Worm (Caenorhabditis elegans) whole organism, L1 larva: Measurements from ENCODE around the gene F44A2.3.

Experiments used
- C04F5.9 ChIP-seq: sonication (generic microtip); optimal IDR thresholded peaks from 2 replicates; lab custom pipeline; 2016; ENCODE audit warnings: missing genetic modification characterization, missing compliant biosample characterization
- C34B4.2 ChIP-seq: sonication (generic microtip); optimal IDR thresholded peaks from 2 replicates; lab custom pipeline; 2017; ENCODE audit warnings: mild to moderate bottlenecking, missing genetic modification characterization, missing compliant biosample characterization
- Y116A8C.19 ChIP-seq: sonication (generic microtip); optimal IDR thresholded peaks from 2 replicates; lab custom pipeline; 2016; ENCODE audit warnings: missing compliant biosample characterization, missing genetic modification characterization, borderline replicate concordance
- ceh-82 ChIP-seq, 3 experiments: fragments of 150-350 bp in 1 of 3; sonication (generic microtip) in 2 of 3; optimal IDR thresholded peaks; 2 replicates each; lab custom pipeline; 2014 to 2017; ENCODE audit warnings: missing biosample characterization in 3 of 3, missing genetic modification characterization in 3 of 3
- ceh-90 ChIP-seq: sonication (generic microtip); optimal IDR thresholded peaks from 2 replicates; lab custom pipeline; 2016; ENCODE audit warnings: missing genetic modification characterization, missing compliant biosample characterization
- ces-1 ChIP-seq: fragments of 150-350 bp; optimal IDR thresholded peaks from 2 replicates; lab custom pipeline; 2014; ENCODE audit warnings: missing biosample characterization, missing genetic modification reagents, missing genetic modification characterization
- dpl-1 ChIP-seq, 3 experiments: fragments of 150-350 bp in 2 of 3; sonication (generic microtip) in 1 of 3; optimal IDR thresholded peaks; 2 replicates each; lab custom pipeline; 2014 to 2017; ENCODE audit warnings: missing biosample characterization in 3 of 3, missing genetic modification characterization in 3 of 3, missing genetic modification reagents in 3 of 3
- dsc-1 ChIP-seq: sonication (generic microtip); optimal IDR thresholded peaks from 2 replicates; lab custom pipeline; 2016; ENCODE audit warnings: mild to moderate bottlenecking, missing genetic modification characterization, missing compliant biosample characterization
- efl-1 ChIP-seq, 4 experiments: fragments of 150-350 bp; optimal IDR thresholded peaks in 3 of 4; peaks in 1 of 4; 1 replicate in 1 of 4; 2 replicates in 3 of 4; lab custom pipeline; 2014; ENCODE audit warnings: missing biosample characterization in 2 of 4, missing genetic modification characterization in 2 of 4, missing genetic modification reagents in 2 of 4
- egl-13 ChIP-seq: sonication (generic microtip); optimal IDR thresholded peaks from 2 replicates; lab custom pipeline; 2016; ENCODE audit warnings: missing genotype, missing genetic modification reagents, missing genetic modification characterization, missing compliant biosample characterization
- elt-2 ChIP-seq: sonication (generic microtip); optimal IDR thresholded peaks from 2 replicates; lab custom pipeline; 2016; ENCODE audit warnings: missing genetic modification characterization, mild to moderate bottlenecking, inconsistent platforms, missing compliant biosample characterization, missing genetic modification reagents
- ets-5 ChIP-seq: fragments of 200-800 bp; sonication (Bioruptor generic); IDR thresholded peaks from 2 replicates; pipeline ENCODE4 v1.3.6; 2022; ENCODE audit warnings: missing genetic modification characterization, missing compliant biosample characterization
- fkh-4 ChIP-seq: sonication (generic microtip); optimal IDR thresholded peaks from 2 replicates; lab custom pipeline; 2016; ENCODE audit warnings: missing compliant biosample characterization, missing genetic modification characterization, borderline replicate concordance
- fkh-8 ChIP-seq: sonication (generic microtip); optimal IDR thresholded peaks from 2 replicates; lab custom pipeline; 2016; ENCODE audit warnings: mild to moderate bottlenecking, missing genetic modification characterization, missing compliant biosample characterization
- hpl-2 ChIP-seq: fragments of 150-350 bp; optimal IDR thresholded peaks from 2 replicates; lab custom pipeline; 2014; ENCODE audit warnings: missing biosample characterization, missing genetic modification reagents, missing genetic modification characterization
- isw-1 ChIP-seq: fragments of 200-800 bp; sonication (Bioruptor generic); IDR thresholded peaks from 2 replicates; pipeline ENCODE4 v1.3.6; 2022; ENCODE audit warnings: missing genetic modification characterization, missing compliant biosample characterization
- lin-14 ChIP-seq: fragments of 200-800 bp; sonication (Bioruptor generic); optimal IDR thresholded peaks from 2 replicates; lab custom pipeline; 2018; ENCODE audit warnings: mild to moderate bottlenecking, missing genetic modification characterization, moderate library complexity, missing compliant biosample characterization
- lin-15B ChIP-seq: fragments of 150-350 bp; sonication (generic microtip); optimal IDR thresholded peaks from 3 replicates; lab custom pipeline; 2014; ENCODE audit warnings: missing biosample characterization, missing genetic modification characterization
- lin-39 ChIP-seq: fragments of 150-350 bp; optimal IDR thresholded peaks from 2 replicates; lab custom pipeline; 2014; ENCODE audit warnings: missing biosample characterization, missing genetic modification reagents, missing genetic modification characterization
- lsy-2 ChIP-seq, 2 experiments: fragments of 150-350 bp; optimal IDR thresholded peaks; 2 replicates each; lab custom pipeline; 2014; ENCODE audit warnings: missing biosample characterization in 2 of 2, missing genetic modification characterization in 2 of 2
- mab-9 ChIP-seq: fragments of 200-800 bp; sonication (Bioruptor generic); IDR thresholded peaks from 2 replicates; pipeline ENCODE4 v1.3.6; 2022; ENCODE audit warnings: missing genetic modification reagents, missing genetic modification characterization, missing compliant biosample characterization
- mdl-1 ChIP-seq, 2 experiments: fragments of 150-350 bp; optimal IDR thresholded peaks; 2 replicates each; lab custom pipeline; 2014 to 2017; ENCODE audit warnings: missing biosample characterization in 2 of 2, missing genetic modification characterization in 2 of 2, inconsistent platforms in 1 of 2
- nhr-20 ChIP-seq: sonication (generic microtip); optimal IDR thresholded peaks from 2 replicates; lab custom pipeline; 2016; ENCODE audit warnings: mild to moderate bottlenecking, missing genetic modification characterization, missing compliant biosample characterization
- nhr-47 ChIP-seq: sonication (generic microtip); optimal IDR thresholded peaks from 2 replicates; lab custom pipeline; 2016; ENCODE audit warnings: mild to moderate bottlenecking, missing genetic modification characterization, moderate library complexity, missing compliant biosample characterization
- nhr-71 ChIP-seq: sonication (generic microtip); optimal IDR thresholded peaks from 2 replicates; lab custom pipeline; 2016; ENCODE audit warnings: mild to moderate bottlenecking, missing genetic modification characterization, moderate library complexity, missing compliant biosample characterization
- nhr-76 ChIP-seq: sonication (generic microtip); optimal IDR thresholded peaks from 2 replicates; lab custom pipeline; 2017; ENCODE audit warnings: missing biosample characterization, missing genetic modification characterization
- nhr-84 ChIP-seq: sonication (generic microtip); optimal IDR thresholded peaks from 2 replicates; lab custom pipeline; 2017; ENCODE audit warnings: missing biosample characterization, missing genetic modification characterization
- pax-3 ChIP-seq: fragments of 200-800 bp; sonication (Bioruptor generic); optimal IDR thresholded peaks from 2 replicates; lab custom pipeline; 2018; ENCODE audit warnings: mild to moderate bottlenecking, missing genetic modification characterization, moderate library complexity, missing compliant biosample characterization
- pqm-1 ChIP-seq: sonication (generic microtip); optimal IDR thresholded peaks from 3 replicates; lab custom pipeline; 2017; ENCODE audit warnings: missing biosample characterization, missing genetic modification characterization
- skn-1 ChIP-seq: fragments of 150-350 bp; optimal IDR thresholded peaks from 2 replicates; lab custom pipeline; 2014; ENCODE audit warnings: missing biosample characterization, missing genetic modification characterization
- snu-23 ChIP-seq: sonication (generic microtip); optimal IDR thresholded peaks from 2 replicates; lab custom pipeline; 2016; ENCODE audit warnings: missing genetic modification characterization, missing compliant biosample characterization
- sox-4 ChIP-seq: sonication (generic microtip); optimal IDR thresholded peaks from 2 replicates; lab custom pipeline; 2016; ENCODE audit warnings: missing genetic modification characterization, missing compliant biosample characterization
- sptf-1 ChIP-seq: fragments of 150-350 bp; optimal IDR thresholded peaks from 2 replicates; lab custom pipeline; 2014; ENCODE audit warnings: missing biosample characterization, missing genetic modification characterization
- sup-37 ChIP-seq: fragments of 200-800 bp; sonication (Bioruptor generic); optimal IDR thresholded peaks from 2 replicates; lab custom pipeline; 2018; ENCODE audit warnings: mild to moderate bottlenecking, missing genetic modification characterization, missing compliant biosample characterization
- swsn-7 ChIP-seq: sonication (generic microtip); optimal IDR thresholded peaks from 2 replicates; lab custom pipeline; 2016; ENCODE audit warnings: missing genetic modification characterization, missing compliant biosample characterization
- unc-130 ChIP-seq: fragments of 150-350 bp; optimal IDR thresholded peaks from 2 replicates; lab custom pipeline; 2017; ENCODE audit warnings: missing biosample characterization, missing genetic modification characterization, inconsistent platforms
- unc-86 ChIP-seq: sonication (generic microtip); optimal IDR thresholded peaks from 2 replicates; lab custom pipeline; 2016; ENCODE audit warnings: missing genetic modification characterization, missing compliant biosample characterization
- zag-1 ChIP-seq: fragments of 150-350 bp; optimal IDR thresholded peaks from 2 replicates; lab custom pipeline; 2014; ENCODE audit warnings: missing biosample characterization, missing genetic modification characterization
- zip-4 ChIP-seq: fragments of 200-800 bp; sonication (Bioruptor generic); optimal IDR thresholded peaks from 2 replicates; lab custom pipeline; 2018; ENCODE audit warnings: mild to moderate bottlenecking, missing genetic modification characterization, moderate library complexity, missing compliant biosample characterization
- ztf-11 ChIP-seq, 2 experiments: sonication (generic microtip); optimal IDR thresholded peaks; 2 replicates each; lab custom pipeline; 2016 to 2017; ENCODE audit warnings: missing genetic modification characterization in 2 of 2, missing biosample characterization in 1 of 2, missing compliant biosample characterization in 1 of 2

F44A2.3 gene

DNA sequence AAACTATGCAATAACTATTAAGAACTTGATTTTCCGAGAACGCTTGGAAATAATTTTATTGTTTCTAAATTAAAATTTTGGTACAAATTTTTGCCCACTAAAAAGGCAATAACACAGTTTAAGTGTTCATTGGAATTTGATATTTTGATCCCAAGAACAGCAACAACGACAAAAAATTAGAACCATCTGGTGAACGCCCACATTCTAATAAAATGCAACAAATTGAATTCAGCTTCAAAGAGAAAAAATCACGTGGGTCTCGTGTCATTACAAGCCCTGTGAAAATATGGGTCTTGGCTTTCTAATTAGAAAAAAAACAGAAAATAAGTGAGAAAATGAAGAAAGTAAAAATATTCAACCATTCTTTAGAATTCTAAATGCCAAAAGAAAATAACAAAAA is 33.4 kb upstream of the F44A2.3 start (continued):
- TF ChIP-seq nhr-47 (tag; lab: Kevin White, UChicago) (no peak), ztf-11 (tag; optimal IDR thresholded peaks at IDR 0.05; lab: Kevin White, UChicago) (no peak), ceh-90 (no peak), nhr-71 (tag; lab: Kevin White, UChicago) (peak; percentile 30), swsn-7 (tag; lab: Kevin White, UChicago) (no peak), ces-1 (GFP tag; lab: Kevin White, UChicago) (no peak), fkh-4 (peak; percentile 91), Y116A8C.19 (tag; lab: Kevin White, UChicago) (no peak), nhr-84 (tag; lab: Kevin White, UChicago) (no peak), lsy-2 (tag; optimal IDR thresholded peaks at IDR 0.05; lab: Kevin White, UChicago) (no peak), lin-39 (tag; lab: Kevin White, UChicago) (no peak), unc-86 (tag; lab: Kevin White, UChicago) (no peak), nhr-76 (no peak), snu-23 (GFP tag; lab: Kevin White, UChicago) (no peak), efl-1 (optimal IDR thresholded peaks at IDR 0.05; lab: Kevin White, UChicago) (no peak), efl-1 (GFP tag; optimal IDR thresholded peaks at IDR 0.05 in 1 of 2; lab: Kevin White, UChicago) (no peak), isw-1 (GFP tag; lab: Robert Waterston, UW) (no peak), skn-1 (tag; lab: Kevin White, UChicago) (no peak), lin-15B (tag; lab: Kevin White, UChicago) (no peak), zip-4 (GFP tag; lab: Kevin White, UChicago) (no peak), egl-13 (tag; lab: Kevin White, UChicago) (no peak), ets-5 (GFP tag; lab: Robert Waterston, UW) (no peak), hpl-2 (no peak), pax-3 (tag; lab: Kevin White, UChicago) (no peak)

DNA sequence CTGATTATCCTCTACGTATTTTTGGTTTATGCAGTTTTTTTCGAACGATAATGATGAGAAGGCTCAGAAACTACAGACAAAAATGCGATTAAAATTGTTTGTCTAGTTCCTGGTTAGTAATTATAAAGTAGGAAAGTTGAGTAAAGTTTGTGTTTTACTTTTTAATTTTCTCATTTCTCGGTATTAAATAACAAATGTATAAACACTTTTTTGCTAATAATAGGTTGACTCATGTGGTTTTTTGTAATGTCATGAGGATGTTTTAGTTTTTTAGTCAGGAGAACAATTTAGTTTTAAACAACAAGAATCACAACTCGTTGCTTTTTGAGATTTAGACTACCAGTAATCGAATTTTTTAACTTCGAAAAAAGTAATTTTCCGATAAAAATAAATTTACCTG is 32.6 kb upstream of the F44A2.3 start:
- TF ChIP-seq fkh-4, result no peak
- peak; percentile 3 for TF ChIP-seq nhr-20 (tag; lab: Kevin White, UChicago)
- peak; percentile 19 for TF ChIP-seq sox-4 (tag; lab: Kevin White, UChicago)
- TF ChIP-seq lin-15B (tag; lab: Kevin White, UChicago), result no peak
- no peak for TF ChIP-seq pqm-1
- no peak for TF ChIP-seq ceh-90
- TF ChIP-seq sup-37 (GFP tag; lab: Kevin White, UChicago), result no peak
- TF ChIP-seq C34B4.2, result no peak
- TF ChIP-seq ztf-11 (tag; optimal IDR thresholded peaks at IDR 0.05; lab: Kevin White, UChicago), result no peak
- no peak for TF ChIP-seq ces-1 (GFP tag; lab: Kevin White, UChicago)
- TF ChIP-seq sptf-1, result no peak
- TF ChIP-seq lin-14, result peak; percentile 31
- TF ChIP-seq mdl-1 (tag; optimal IDR thresholded peaks at IDR 0.05; lab: Kevin White, UChicago), result no peak
- TF ChIP-seq snu-23 (GFP tag; lab: Kevin White, UChicago), result no peak
- no peak for TF ChIP-seq isw-1 (GFP tag; lab: Robert Waterston, UW)
- TF ChIP-seq pax-3 (tag; lab: Kevin White, UChicago), result peak; percentile 57
- TF ChIP-seq ets-5 (GFP tag; lab: Robert Waterston, UW), result no peak
- no peak for TF ChIP-seq ceh-82 (tag; optimal IDR thresholded peaks at IDR 0.05; lab: Kevin White, UChicago)
- peak; percentile 73 for TF ChIP-seq dsc-1 (tag; lab: Kevin White, UChicago)
- no peak for TF ChIP-seq mab-9 (GFP tag; lab: Robert Waterston, UW)
- TF ChIP-seq unc-130 (tag; lab: Kevin White, UChicago), result no peak
- no peak for TF ChIP-seq unc-86 (tag; lab: Kevin White, UChicago)
- no peak for TF ChIP-seq nhr-84 (tag; lab: Kevin White, UChicago)
- no peak for TF ChIP-seq dpl-1 (GFP tag; optimal IDR thresholded peaks at IDR 0.05; lab: Kevin White, UChicago)
- TF ChIP-seq nhr-71 (tag; lab: Kevin White, UChicago), result peak; percentile 65
- peak; percentile 54 for TF ChIP-seq fkh-8 (tag; lab: Kevin White, UChicago)
- TF ChIP-seq nhr-76, result no peak
- TF ChIP-seq zag-1, result no peak
- TF ChIP-seq C04F5.9 (tag; lab: Kevin White, UChicago), result no peak
- no peak for TF ChIP-seq lsy-2 (tag; optimal IDR thresholded peaks at IDR 0.05; lab: Kevin White, UChicago)
- no peak for TF ChIP-seq elt-2 (tag; lab: Kevin White, UChicago)
